Fruit fly (Drosophila melanogaster): ENCODE data around the gene Pi3K68D.

dm6 chr3L:11773796-11774195, 16.0 kb downstream of the Pi3K68D start:
- TF ChIP-seq EcR (GFP tag; optimal IDR thresholded peaks at IDR 0.05) (no peak), CG8478 (optimal IDR thresholded peaks at IDR 0.05) (no peak), psq (optimal IDR thresholded peaks at IDR 0.05) (no peak), Dll (optimal IDR thresholded peaks at IDR 0.05) (no peak)

Data from whole organism.